Worm (Caenorhabditis elegans): ENCODE data around the gene mab-10.

- no peak for TF ChIP-seq unc-55 (GFP tag; optimal IDR thresholded peaks at IDR 0.05)
- TF ChIP-seq dmd-4 (tag; optimal IDR thresholded peaks at IDR 0.05): no peak
- TF ChIP-seq ama-1 (optimal IDR thresholded peaks at IDR 0.05): no peak
- no peak for TF ChIP-seq fos-1 (tag; optimal IDR thresholded peaks at IDR 0.05)
Measured at ce11 chrII:10480043-10480442, 47.8 kb upstream of the mab-10 start.

All from whole organism, L2 larva.